Fruit fly (Drosophila melanogaster): ENCODE results near the gene inaF-D.

Gene inaF-D

dm6 chrX:11678539-11679040, 50.3 kb downstream of the inaF-D start, which contains the start of the genes Vlet and bif (continued):
- peak; percentile 15; the same call in 1 of the 2 replicates for TF ChIP-seq ttk (GFP tag; IDR thresholded peaks at IDR 0.05)
- TF ChIP-seq H15 (GFP tag; IDR thresholded peaks at IDR 0.05): no peak; the same call in 2 of the 3 replicates
- no peak for TF ChIP-seq Dfd (GFP tag; optimal IDR thresholded peaks at IDR 0.05)
- peak; percentile 33 for TF ChIP-seq kay (GFP tag; optimal IDR thresholded peaks at IDR 0.05)
- TF ChIP-seq tna (GFP tag; IDR thresholded peaks at IDR 0.05; ENCODE audit: partially characterized antibody): no peak
- TF ChIP-seq CG7963 (GFP tag; IDR thresholded peaks at IDR 0.05; ENCODE audit: partially characterized antibody): peak; percentile 33; the same call in 1 of the 3 replicates
- peak; percentile 5 for TF ChIP-seq CG7786 (GFP tag; optimal IDR thresholded peaks at IDR 0.05)
- TF ChIP-seq eve (GFP tag; optimal IDR thresholded peaks at IDR 0.05): no peak
- TF ChIP-seq jing (GFP tag; optimal IDR thresholded peaks at IDR 0.05): no peak
- TF ChIP-seq eyg (GFP tag; optimal IDR thresholded peaks at IDR 0.05): no peak
- no peak for TF ChIP-seq ftz-f1 (GFP tag; optimal IDR thresholded peaks at IDR 0.05)
- no peak for TF ChIP-seq CG43689 (GFP tag; IDR thresholded peaks at IDR 0.05)
- no peak for TF ChIP-seq Hmx (GFP tag; optimal IDR thresholded peaks at IDR 0.05)
- TF ChIP-seq Asciz (GFP tag; optimal IDR thresholded peaks at IDR 0.05): peak; percentile 33
- TF ChIP-seq CG6272 (GFP tag; IDR thresholded peaks at IDR 0.05): peak; percentile 31; the same call in 1 of the 2 replicates
- TF ChIP-seq CG11456 (GFP tag; IDR thresholded peaks at IDR 0.05): 0 out of 3 replicates have a peak, but pooled peaks have one; percentile 61
- no peak for TF ChIP-seq Gsc (GFP tag; IDR thresholded peaks at IDR 0.05)
- no peak for TF ChIP-seq CG10959 (GFP tag; IDR thresholded peaks at IDR 0.05)
- peak in 1 of 2 experiments; percentile 44 for TF ChIP-seq Hr51 (GFP tag; optimal IDR thresholded peaks at IDR 0.05)
- no peak for TF ChIP-seq dati (GFP tag; IDR thresholded peaks at IDR 0.05)
- TF ChIP-seq Chrac-16 (GFP tag; optimal IDR thresholded peaks at IDR 0.05): peak; percentile 64
- TF ChIP-seq CG15696 (tag; optimal IDR thresholded peaks at IDR 0.05): peak; percentile 56
- TF ChIP-seq Hey (tag; optimal IDR thresholded peaks at IDR 0.05): no peak
- no peak for TF ChIP-seq chm (GFP tag; IDR thresholded peaks at IDR 0.05)
- TF ChIP-seq pzg (GFP tag; optimal IDR thresholded peaks at IDR 0.05): peak; percentile 44
- no peak for TF ChIP-seq C15 (GFP tag; IDR thresholded peaks at IDR 0.05)
- TF ChIP-seq Oaz (GFP tag; IDR thresholded peaks at IDR 0.05): no peak
- TF ChIP-seq Sox102F (GFP tag; optimal IDR thresholded peaks at IDR 0.05): no peak
- no peak for TF ChIP-seq ara (GFP tag; IDR thresholded peaks at IDR 0.05)
- peak; percentile 60 for TF ChIP-seq lilli (GFP tag; optimal IDR thresholded peaks at IDR 0.05)
- TF ChIP-seq CG17359 (tag; optimal IDR thresholded peaks at IDR 0.05): peak; percentile 47
- TF ChIP-seq CG17612 (GFP tag; IDR thresholded peaks at IDR 0.05): no peak
- TF ChIP-seq exex (tag; optimal IDR thresholded peaks at IDR 0.05): no peak
- peak; percentile 55 for TF ChIP-seq Fer1 (GFP tag; optimal IDR thresholded peaks at IDR 0.05)
- no peak for TF ChIP-seq pros (GFP tag; optimal IDR thresholded peaks at IDR 0.05)
- TF ChIP-seq CG9727 (GFP tag; optimal IDR thresholded peaks at IDR 0.05): peak; percentile 78
- TF ChIP-seq sc (optimal IDR thresholded peaks at IDR 0.05): no peak
- peak; percentile 39 for TF ChIP-seq sc (GFP tag; optimal IDR thresholded peaks at IDR 0.05)
- TF ChIP-seq CG3726 (GFP tag; IDR thresholded peaks at IDR 0.05): no peak
- peak; percentile 52; the same call in 1 of the 3 replicates for TF ChIP-seq CG14860 (GFP tag; IDR thresholded peaks at IDR 0.05; ENCODE audit: partially characterized antibody)
- no peak for TF ChIP-seq tll (GFP tag; optimal IDR thresholded peaks at IDR 0.05)
- TF ChIP-seq Dad (GFP tag; optimal IDR thresholded peaks at IDR 0.05): peak; percentile 7
- peak; percentile 76 for TF ChIP-seq Xbp1 (GFP tag; optimal IDR thresholded peaks at IDR 0.05)
- peak; percentile 76 for TF ChIP-seq Meics (GFP tag; optimal IDR thresholded peaks at IDR 0.05)
- TF ChIP-seq insv (GFP tag; optimal IDR thresholded peaks at IDR 0.05): peak in 1 of 2 experiments; percentile 27
- peak; percentile 69 for TF ChIP-seq Abd-B (GFP tag; optimal IDR thresholded peaks at IDR 0.05)
- peak; percentile 22 for TF ChIP-seq CG6813 (GFP tag; optimal IDR thresholded peaks at IDR 0.05)
- peak; percentile 16 for TF ChIP-seq CG18764 (GFP tag; optimal IDR thresholded peaks at IDR 0.05)
- TF ChIP-seq CG3163 (GFP tag; optimal IDR thresholded peaks at IDR 0.05): peak; percentile 16
- TF ChIP-seq sens-2 (GFP tag; IDR thresholded peaks at IDR 0.05): no peak
- peak; percentile 36 for TF ChIP-seq her (GFP tag; optimal IDR thresholded peaks at IDR 0.05)

All from whole organism, embryonic.